Fruit fly (Drosophila melanogaster) whole organism, prepupa: Measurements from ENCODE around the gene CG2217.

ENCODE experiments used
- CG10669 ChIP-seq: fragments of 200-800 bp; sonication (Bioruptor generic); optimal IDR thresholded peaks from 3 replicates; lab custom pipeline; 2018; ENCODE audit warnings: missing biosample characterization, mild to moderate bottlenecking, missing genetic modification characterization, moderate library complexity
- CG11294 ChIP-seq: fragments of 200-800 bp; sonication (Bioruptor generic); IDR thresholded peaks from 2 replicates; pipeline ENCODE4 v1.3.6; 2022; ENCODE audit warnings: missing biosample characterization, missing genetic modification characterization
- CG11762 ChIP-seq: fragments of 200-800 bp; sonication (Bioruptor generic); optimal IDR thresholded peaks from 3 replicates; lab custom pipeline; 2016; ENCODE audit warnings: missing biosample characterization, missing genetic modification characterization; ENCODE audit not compliant: insufficient read depth
- CG15336 ChIP-seq: fragments of 200-800 bp; sonication (Bioruptor generic); IDR thresholded peaks from 2 replicates; pipeline ENCODE4 v1.3.6; 2022; ENCODE audit warnings: missing biosample characterization, missing genetic modification characterization
- CG1621 ChIP-seq: fragments of 200-800 bp; sonication (Bioruptor generic); optimal IDR thresholded peaks from 3 replicates; lab custom pipeline; 2018; ENCODE audit warnings: missing biosample characterization, mild to moderate bottlenecking, missing genetic modification characterization
- CG3032 ChIP-seq: fragments of 200-800 bp; optimal IDR thresholded peaks from 2 replicates; lab custom pipeline; 2019; ENCODE audit warnings: missing biosample characterization, mild to moderate bottlenecking, missing genetic modification characterization, moderate library complexity
- CG31627 ChIP-seq: fragments of 200-800 bp; sonication (Bioruptor generic); optimal IDR thresholded peaks from 3 replicates; lab custom pipeline; 2016; ENCODE audit warnings: missing biosample characterization, missing genetic modification characterization
- CG34406 ChIP-seq: fragments of 200-800 bp; sonication (Bioruptor generic); optimal IDR thresholded peaks from 3 replicates; lab custom pipeline; 2016; ENCODE audit warnings: missing biosample characterization, missing genetic modification characterization
- CG4318 ChIP-seq: fragments of 200-800 bp; sonication (Bioruptor generic); optimal IDR thresholded peaks from 3 replicates; lab custom pipeline; 2017; ENCODE audit warnings: missing biosample characterization, mild to moderate bottlenecking, missing genetic modification characterization
- CG6276 ChIP-seq: fragments of 200-800 bp; sonication (Bioruptor generic); optimal IDR thresholded peaks from 2 replicates; lab custom pipeline; 2017; ENCODE audit warnings: missing biosample characterization, mild to moderate bottlenecking, missing genetic modification characterization
- CG6792 ChIP-seq: fragments of 200-800 bp; sonication (Bioruptor generic); optimal IDR thresholded peaks from 3 replicates; lab custom pipeline; 2016; ENCODE audit warnings: missing biosample characterization, missing genetic modification characterization
- CG6808 ChIP-seq: fragments of 200-800 bp; sonication (Bioruptor generic); optimal IDR thresholded peaks from 3 replicates; lab custom pipeline; 2017; ENCODE audit warnings: missing biosample characterization, missing genetic modification characterization, mild to moderate bottlenecking, moderate library complexity, missing genetic modification reagents
- CG7368 ChIP-seq: fragments of 200-800 bp; sonication (Bioruptor generic); optimal IDR thresholded peaks from 3 replicates; lab custom pipeline; 2016; ENCODE audit warnings: missing biosample characterization, missing genetic modification characterization
- CG8119 ChIP-seq: fragments of 200-800 bp; sonication (Bioruptor generic); IDR thresholded peaks from 3 replicates; pipeline ENCODE4 v1.3.6; 2022; ENCODE audit warnings: missing biosample characterization, missing genetic modification characterization
- CG8319 ChIP-seq: fragments of 200-800 bp; sonication (Bioruptor generic); optimal IDR thresholded peaks from 3 replicates; lab custom pipeline; 2016; ENCODE audit warnings: missing biosample characterization, missing genetic modification characterization
- CG8632 ChIP-seq: fragments of 200-800 bp; sonication (Bioruptor generic); optimal IDR thresholded peaks from 3 replicates; lab custom pipeline; 2016; ENCODE audit warnings: missing biosample characterization, missing genetic modification characterization
- CG9139 ChIP-seq: fragments of 200-800 bp; sonication (Bioruptor generic); optimal IDR thresholded peaks from 3 replicates; lab custom pipeline; 2017; ENCODE audit warnings: missing biosample characterization, mild to moderate bottlenecking, missing genetic modification characterization
- Eip75B ChIP-seq: fragments of 200-800 bp; sonication (Bioruptor generic); optimal IDR thresholded peaks from 3 replicates; lab custom pipeline; 2016; ENCODE audit warnings: missing biosample characterization, missing genetic modification characterization
- Eip78C ChIP-seq: fragments of 200-800 bp; sonication (Bioruptor generic); peaks from one replicate; lab custom pipeline; 2016; ENCODE audit warnings: missing biosample characterization, missing genetic modification characterization
- Eip93F ChIP-seq: fragments of 200-800 bp; sonication (Bioruptor generic); optimal IDR thresholded peaks from 2 replicates; lab custom pipeline; 2016; ENCODE audit warnings: missing biosample characterization, mild to moderate bottlenecking, missing genetic modification characterization
- Ets21C ChIP-seq: fragments of 200-800 bp; sonication (Bioruptor generic); optimal IDR thresholded peaks from 3 replicates; lab custom pipeline; 2016; ENCODE audit warnings: missing biosample characterization, missing genetic modification characterization
- Ets96B ChIP-seq: fragments of 200-800 bp; optimal IDR thresholded peaks from 2 replicates; lab custom pipeline; 2019; ENCODE audit warnings: missing biosample characterization, mild to moderate bottlenecking, missing genetic modification characterization, moderate library complexity
- Gug ChIP-seq: fragments of 200-800 bp; sonication (Bioruptor generic); IDR thresholded peaks from 2 replicates; pipeline ENCODE4 v1.3.6; 2022; ENCODE audit warnings: missing biosample characterization, missing genetic modification characterization
- Hr39 ChIP-seq: fragments of 200-800 bp; sonication (Bioruptor generic); optimal IDR thresholded peaks from 2 replicates; lab custom pipeline; 2016; ENCODE audit warnings: missing biosample characterization, missing genetic modification characterization
- Hr4 ChIP-seq: fragments of 200-800 bp; sonication (Bioruptor generic); optimal IDR thresholded peaks from 3 replicates; lab custom pipeline; 2016; ENCODE audit warnings: missing biosample characterization, missing genetic modification characterization
- Lpt ChIP-seq: fragments of 200-800 bp; sonication (Bioruptor generic); optimal IDR thresholded peaks from 3 replicates; lab custom pipeline; 2016; ENCODE audit warnings: missing biosample characterization, missing genetic modification characterization
- Met ChIP-seq: fragments of 200-800 bp; sonication (Bioruptor generic); optimal IDR thresholded peaks from 3 replicates; lab custom pipeline; 2016; ENCODE audit warnings: missing biosample characterization, missing genetic modification characterization
- Smox ChIP-seq: fragments of 200-800 bp; sonication (Bioruptor generic); optimal IDR thresholded peaks from 3 replicates; lab custom pipeline; 2016; ENCODE audit warnings: missing biosample characterization, missing genetic modification characterization
- Sox102F ChIP-seq: fragments of 200-800 bp; sonication (Bioruptor generic); optimal IDR thresholded peaks from 2 replicates; lab custom pipeline; 2016; ENCODE audit warnings: missing biosample characterization, mild to moderate bottlenecking, missing genetic modification characterization
- Sox14 ChIP-seq: fragments of 200-800 bp; sonication (Bioruptor generic); optimal IDR thresholded peaks from 3 replicates; lab custom pipeline; 2016; ENCODE audit warnings: missing biosample characterization, missing genetic modification characterization
- Sox15 ChIP-seq: fragments of 200-800 bp; sonication (Bioruptor generic); optimal IDR thresholded peaks from 3 replicates; lab custom pipeline; 2016; ENCODE audit warnings: missing biosample characterization, missing genetic modification characterization
- achi ChIP-seq: fragments of 200-800 bp; sonication (Bioruptor generic); optimal IDR thresholded peaks from 3 replicates; lab custom pipeline; 2016; ENCODE audit warnings: missing biosample characterization, missing genetic modification characterization
- acj6 ChIP-seq: fragments of 200-800 bp; sonication (Bioruptor generic); optimal IDR thresholded peaks from 3 replicates; lab custom pipeline; 2016; ENCODE audit warnings: missing biosample characterization, missing genetic modification characterization
- cyc ChIP-seq: fragments of 200-800 bp; sonication (Bioruptor generic); optimal IDR thresholded peaks from 3 replicates; lab custom pipeline; 2016; ENCODE audit warnings: missing biosample characterization, missing genetic modification characterization
- dac ChIP-seq: fragments of 200-800 bp; sonication (Bioruptor generic); optimal IDR thresholded peaks from 2 replicates; lab custom pipeline; 2017; ENCODE audit warnings: missing biosample characterization, mild to moderate bottlenecking, missing genetic modification characterization
- dsx ChIP-seq: fragments of 200-800 bp; optimal IDR thresholded peaks from 3 replicates; lab custom pipeline; 2019; ENCODE audit warnings: missing biosample characterization, mild to moderate bottlenecking, missing genetic modification characterization, moderate library complexity; ENCODE audit not compliant: poor library complexity, severe bottlenecking
- eg ChIP-seq: fragments of 200-800 bp; sonication (Bioruptor generic); IDR thresholded peaks from 3 replicates; pipeline ENCODE4 v1.3.6; 2022; ENCODE audit warnings: missing biosample characterization, missing genetic modification characterization
- fd59A ChIP-seq: fragments of 200-800 bp; sonication (Bioruptor generic); optimal IDR thresholded peaks from 2 replicates; lab custom pipeline; 2017; ENCODE audit warnings: missing biosample characterization, mild to moderate bottlenecking, missing genetic modification characterization, missing genetic modification reagents
- fd85E ChIP-seq: fragments of 200-800 bp; sonication (Bioruptor generic); optimal IDR thresholded peaks from 3 replicates; lab custom pipeline; 2016; ENCODE audit warnings: missing biosample characterization, missing genetic modification characterization
- fkh ChIP-seq: fragments of 200-800 bp; sonication (Bioruptor generic); optimal IDR thresholded peaks from 3 replicates; lab custom pipeline; 2017; ENCODE audit warnings: missing biosample characterization, mild to moderate bottlenecking, missing genetic modification characterization, moderate library complexity
- net ChIP-seq: fragments of 200-800 bp; sonication (Bioruptor generic); optimal IDR thresholded peaks from 3 replicates; lab custom pipeline; 2016; ENCODE audit warnings: missing biosample characterization, missing genetic modification characterization
- pdm3 ChIP-seq: fragments of 200-800 bp; sonication (Bioruptor generic); optimal IDR thresholded peaks from 3 replicates; lab custom pipeline; 2016; ENCODE audit warnings: missing biosample characterization, missing genetic modification characterization
- salr ChIP-seq, 2 experiments: fragments of 200-800 bp; sonication (Bioruptor generic); optimal IDR thresholded peaks; 3 replicates each; lab custom pipeline; 2016 to 2018; ENCODE audit warnings: missing biosample characterization in 2 of 2, missing genetic modification characterization in 2 of 2, mild to moderate bottlenecking in 1 of 2
- ss ChIP-seq, 2 experiments: fragments of 200-800 bp; sonication (Bioruptor generic); optimal IDR thresholded peaks; 2 replicates in 1 of 2; 3 replicates in 1 of 2; lab custom pipeline; 2017 to 2018; ENCODE audit warnings: mild to moderate bottlenecking in 2 of 2, missing biosample characterization in 2 of 2, missing genetic modification characterization in 2 of 2, moderate library complexity in 1 of 2
- svp ChIP-seq: fragments of 200-800 bp; sonication (Bioruptor generic); peaks from one replicate; lab custom pipeline; 2016; ENCODE audit warnings: missing biosample characterization, missing genetic modification characterization
- topi ChIP-seq: fragments of 200-800 bp; sonication (Bioruptor generic); optimal IDR thresholded peaks from 3 replicates; lab custom pipeline; 2016; ENCODE audit warnings: missing biosample characterization, missing genetic modification characterization
- vri ChIP-seq: fragments of 200-800 bp; sonication (Bioruptor generic); optimal IDR thresholded peaks from 3 replicates; lab custom pipeline; 2016; ENCODE audit warnings: missing biosample characterization, mild to moderate bottlenecking, missing genetic modification characterization

CG2217 gene

DNA sequence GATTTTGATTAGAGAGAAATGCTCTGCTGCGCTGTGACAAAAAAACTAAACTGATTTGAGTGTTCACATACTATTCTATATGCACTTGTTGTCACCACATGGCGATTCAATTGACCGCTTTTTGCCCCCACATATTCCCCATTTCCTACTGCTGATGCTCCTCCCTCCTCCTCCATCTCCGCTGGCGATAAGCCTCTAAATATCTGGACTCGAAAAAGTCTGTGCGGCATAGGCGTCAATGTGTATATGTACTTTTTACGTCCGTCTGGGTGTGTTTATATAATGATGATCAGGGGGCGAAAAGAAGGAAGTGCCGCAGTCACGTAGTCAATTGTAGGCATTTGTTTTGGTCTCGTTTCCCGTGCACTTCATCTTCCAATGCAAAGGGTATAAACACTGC, 43.7 kb upstream of the CG2217 start (continued):
- TF ChIP-seq achi (GFP tag; lab: Kevin White, UChicago) (no peak), dsx (no peak), salr (GFP tag; optimal IDR thresholded peaks at IDR 0.05; lab: Kevin White, UChicago) (no peak), CG15336 (GFP tag; lab: Robert Waterston, UW) (no peak), vri (peak; percentile 13), CG6808 (no peak), Met (GFP tag; lab: Kevin White, UChicago) (no peak), dac (GFP tag; lab: Kevin White, UChicago) (no peak), Sox14 (GFP tag; lab: Kevin White, UChicago) (no peak), CG7368 (GFP tag; lab: Kevin White, UChicago) (no peak), fd59A (GFP tag; lab: Kevin White, UChicago) (no peak), Sox102F (GFP tag; lab: Kevin White, UChicago) (no peak), cyc (GFP tag; lab: Kevin White, UChicago) (no peak), CG9139 (no peak), CG4318 (GFP tag; lab: Kevin White, UChicago) (no peak), acj6 (GFP tag; lab: Kevin White, UChicago) (no peak), Eip75B (GFP tag; lab: Kevin White, UChicago) (no peak), fkh (no peak), CG10669 (GFP tag; lab: Kevin White, UChicago) (no peak), CG6276 (GFP tag; lab: Kevin White, UChicago) (peak; percentile 17)

- TF ChIP-seq Gug (GFP tag; lab: Robert Waterston, UW) = no peak
- TF ChIP-seq CG3032 (tag; lab: Kevin White, UChicago) = no peak
- no peak for TF ChIP-seq CG8319
- TF ChIP-seq CG8632 (GFP tag; lab: Kevin White, UChicago) = no peak
- TF ChIP-seq dsx = peak; percentile 62
- TF ChIP-seq CG6276 (GFP tag; lab: Kevin White, UChicago) = no peak
- TF ChIP-seq CG31627 (GFP tag; lab: Kevin White, UChicago) = no peak
- TF ChIP-seq CG9139 = peak; percentile 41
- TF ChIP-seq topi (GFP tag; lab: Kevin White, UChicago) = no peak
- TF ChIP-seq Sox15 (GFP tag; lab: Kevin White, UChicago) = no peak
- no peak for TF ChIP-seq dac (GFP tag; lab: Kevin White, UChicago)
- TF ChIP-seq Ets96B = no peak
- TF ChIP-seq CG15336 (GFP tag; lab: Robert Waterston, UW) = no peak
- no peak for TF ChIP-seq CG11762
- TF ChIP-seq acj6 (GFP tag; lab: Kevin White, UChicago) = no peak
- TF ChIP-seq svp (GFP tag; lab: Kevin White, UChicago) = no peak
- no peak for TF ChIP-seq Met (GFP tag; lab: Kevin White, UChicago)
- no peak for TF ChIP-seq CG4318 (GFP tag; lab: Kevin White, UChicago)
- TF ChIP-seq vri = no peak
- TF ChIP-seq eg (GFP tag; lab: Robert Waterston, UW) = no peak
- peak; percentile 62 for TF ChIP-seq Eip78C (GFP tag; lab: Kevin White, UChicago)
- TF ChIP-seq CG11294 (GFP tag; lab: Robert Waterston, UW) = no peak
- no peak for TF ChIP-seq CG6792
- TF ChIP-seq fkh = peak; percentile 49
- no peak for TF ChIP-seq Eip75B (GFP tag; lab: Kevin White, UChicago)
- TF ChIP-seq Hr4 = no peak
- no peak for TF ChIP-seq net (GFP tag; lab: Kevin White, UChicago)
- TF ChIP-seq fd59A (GFP tag; lab: Kevin White, UChicago) = no peak
- no peak for TF ChIP-seq CG1621
- no peak for TF ChIP-seq Sox102F (GFP tag; lab: Kevin White, UChicago)
- TF ChIP-seq achi (GFP tag; lab: Kevin White, UChicago) = no peak
- TF ChIP-seq Hr39 = no peak
- no peak for TF ChIP-seq Eip93F (GFP tag; lab: Kevin White, UChicago)
- no peak for TF ChIP-seq salr (GFP tag; optimal IDR thresholded peaks at IDR 0.05; lab: Kevin White, UChicago)
- no peak for TF ChIP-seq CG6808
- TF ChIP-seq Lpt (GFP tag; lab: Kevin White, UChicago) = no peak
- no peak for TF ChIP-seq pdm3 (GFP tag; lab: Kevin White, UChicago)
- TF ChIP-seq CG34406 (GFP tag; lab: Kevin White, UChicago) = no peak
- no peak for TF ChIP-seq Ets21C (GFP tag; lab: Kevin White, UChicago)
- TF ChIP-seq fd85E (GFP tag; lab: Kevin White, UChicago) = peak; percentile 15
- TF ChIP-seq CG8119 = no peak
- TF ChIP-seq Smox = no peak
- TF ChIP-seq ss (GFP tag; optimal IDR thresholded peaks at IDR 0.05; lab: Kevin White, UChicago) = peak; percentile 30 to 49
Measured at dm6 chr3R:30465775-30466494, 43.2 kb upstream of the CG2217 start, which contains the start of gene PH4alphaEFB. PH4alphaEFB (plus strand) TSS chr3R:30466050.
